Fruit fly (Drosophila melanogaster) whole organism, wandering third instar larva: ENCODE data around the gene Rab39.

Experiments used
- Abd-B ChIP-seq: fragments of >200 bp; optimal IDR thresholded peaks from 2 replicates; lab custom pipeline; 2017; ENCODE audit warnings: missing biosample characterization, missing genetic modification characterization
- CG9705 ChIP-seq: fragments of 200-800 bp; sonication (Bioruptor generic); optimal IDR thresholded peaks from 2 replicates; lab custom pipeline; 2018; ENCODE audit warnings: missing biosample characterization, mild to moderate bottlenecking, missing genetic modification characterization
- CrebA ChIP-seq: fragments of 200-800 bp; sonication (Bioruptor generic); optimal IDR thresholded peaks from 2 replicates; lab custom pipeline; 2016; ENCODE audit warnings: missing biosample characterization, mild to moderate bottlenecking, missing genetic modification characterization, borderline replicate concordance
- Dfd ChIP-seq: fragments of >200 bp; optimal IDR thresholded peaks from 2 replicates; lab custom pipeline; 2017; ENCODE audit warnings: missing biosample characterization, missing genetic modification characterization
- Dif ChIP-seq: fragments of 200-275, 200-300 bp; sonication (Bioruptor generic); optimal IDR thresholded peaks from 2 replicates; lab custom pipeline; 2018; ENCODE audit warnings: missing biosample characterization, missing genetic modification characterization; ENCODE audit not compliant: partially characterized antibody
- GATAd ChIP-seq: sonication (Bioruptor generic); optimal IDR thresholded peaks from 2 replicates; lab custom pipeline; 2016; ENCODE audit warnings: missing biosample characterization, missing genetic modification characterization
- HLH106 ChIP-seq: fragments of 200-800 bp; optimal IDR thresholded peaks from 3 replicates; lab custom pipeline; 2019; ENCODE audit warnings: missing biosample characterization, mild to moderate bottlenecking, missing genetic modification characterization, moderate library complexity
- Hr83 ChIP-seq: fragments of 200-300 bp; sonication (Bioruptor generic); optimal IDR thresholded peaks from 2 replicates; lab custom pipeline; 2016; ENCODE audit warnings: missing biosample characterization, mild to moderate bottlenecking, missing genetic modification characterization, moderate library complexity; ENCODE audit not compliant: poor library complexity, severe bottlenecking
- Jra ChIP-seq: sonication (Bioruptor generic); optimal IDR thresholded peaks from 2 replicates; lab custom pipeline; 2016; ENCODE audit warnings: missing biosample characterization, missing genetic modification characterization
- Mio ChIP-seq: sonication (Bioruptor generic); optimal IDR thresholded peaks from 2 replicates; lab custom pipeline; 2016; ENCODE audit warnings: missing biosample characterization, missing genetic modification characterization
- OdsH ChIP-seq: fragments of 200-800 bp; sonication (Bioruptor generic); optimal IDR thresholded peaks from 2 replicates; lab custom pipeline; 2016; ENCODE audit warnings: missing biosample characterization, mild to moderate bottlenecking, missing genetic modification characterization
- Rel ChIP-seq, 2 experiments: fragments of 200-800 bp; sonication (Bioruptor generic) in 1 of 2; optimal IDR thresholded peaks; 2 replicates in 1 of 2; 3 replicates in 1 of 2; lab custom pipeline; 2016 to 2019; ENCODE audit warnings: mild to moderate bottlenecking in 2 of 2, missing biosample characterization in 2 of 2, missing genetic modification characterization in 2 of 2, moderate library complexity in 1 of 2
- Sp1 ChIP-seq: fragments of 200-800 bp; sonication (Bioruptor generic); optimal IDR thresholded peaks from 3 replicates; lab custom pipeline; 2019; ENCODE audit warnings: missing biosample characterization, mild to moderate bottlenecking, missing genetic modification characterization, moderate library complexity
- Vsx2 ChIP-seq: fragments of 200-300, 225-300 bp; sonication (Bioruptor generic); optimal IDR thresholded peaks from 2 replicates; lab custom pipeline; 2018; ENCODE audit warnings: missing biosample characterization, missing genetic modification characterization; ENCODE audit not compliant: partially characterized antibody
- br ChIP-seq: fragments of 200-800 bp; sonication (Bioruptor generic); optimal IDR thresholded peaks from 2 replicates; lab custom pipeline; 2016; ENCODE audit warnings: missing biosample characterization, missing genetic modification characterization
- dl ChIP-seq, 2 experiments: fragments of 175-275, 200-275 bp in 1 of 2; fragments of 200-275 bp in 1 of 2; sonication (Bioruptor generic); optimal IDR thresholded peaks; lab custom pipeline; 2018; ENCODE audit warnings: mild to moderate bottlenecking in 2 of 2, missing biosample characterization in 2 of 2, missing genetic modification characterization in 2 of 2, moderate library complexity in 2 of 2; ENCODE audit not compliant: partially characterized antibody in 2 of 2, insufficient read depth in 1 of 2
- dmrt93B ChIP-seq: fragments of 200-800 bp; sonication (Bioruptor generic); optimal IDR thresholded peaks from 2 replicates; lab custom pipeline; 2018; ENCODE audit warnings: missing biosample characterization, mild to moderate bottlenecking, missing genetic modification characterization
- dsf ChIP-seq: sonication (Bioruptor generic); optimal IDR thresholded peaks from 2 replicates; lab custom pipeline; 2016; ENCODE audit warnings: missing biosample characterization, missing genetic modification characterization, borderline replicate concordance
- ey ChIP-seq: fragments of 200-800 bp; sonication (Bioruptor generic); optimal IDR thresholded peaks from 2 replicates; lab custom pipeline; 2016; ENCODE audit warnings: missing biosample characterization, missing genetic modification characterization
- foxo ChIP-seq, 2 experiments: fragments of 200-800 bp; sonication (Bioruptor generic); optimal IDR thresholded peaks; 2 replicates in 1 of 2; 3 replicates in 1 of 2; lab custom pipeline; 2016 to 2017; ENCODE audit warnings: missing biosample characterization in 2 of 2, missing genetic modification characterization in 2 of 2
- fru ChIP-seq: fragments of 200-800 bp; sonication (Bioruptor generic); optimal IDR thresholded peaks from 3 replicates; lab custom pipeline; 2016; ENCODE audit warnings: missing biosample characterization, mild to moderate bottlenecking, missing genetic modification characterization
- h ChIP-seq: fragments of 200-800 bp; sonication (Bioruptor generic); optimal IDR thresholded peaks from 3 replicates; lab custom pipeline; 2016; ENCODE audit warnings: missing biosample characterization, mild to moderate bottlenecking, missing genetic modification characterization
- jim ChIP-seq: fragments of 175-275, 200-325 bp; sonication (Bioruptor generic); optimal IDR thresholded peaks from 2 replicates; lab custom pipeline; 2016; ENCODE audit warnings: missing biosample characterization, mild to moderate bottlenecking, missing genetic modification characterization
- pan ChIP-seq: fragments of >200 bp; optimal IDR thresholded peaks from 2 replicates; lab custom pipeline; 2017
- psq ChIP-seq: fragments of 200-800 bp; sonication (Bioruptor generic); optimal IDR thresholded peaks from 3 replicates; lab custom pipeline; 2017; ENCODE audit warnings: missing biosample characterization, mild to moderate bottlenecking, missing genetic modification characterization, moderate library complexity
- rgr ChIP-seq: fragments of 200-800 bp; sonication (Bioruptor generic); optimal IDR thresholded peaks from 3 replicates; lab custom pipeline; 2016; ENCODE audit warnings: missing biosample characterization, mild to moderate bottlenecking, missing genetic modification characterization
- sage ChIP-seq: fragments of 200-800 bp; sonication (Bioruptor generic); optimal IDR thresholded peaks from 2 replicates; lab custom pipeline; 2016; ENCODE audit warnings: missing biosample characterization, mild to moderate bottlenecking, missing genetic modification characterization
- sv ChIP-seq: fragments of 200-800 bp; sonication (Bioruptor generic); optimal IDR thresholded peaks from 3 replicates; lab custom pipeline; 2016; ENCODE audit warnings: missing biosample characterization, missing genetic modification characterization
- tai ChIP-seq: sonication (Bioruptor generic); optimal IDR thresholded peaks from 2 replicates; lab custom pipeline; 2016; ENCODE audit warnings: missing biosample characterization, missing genetic modification characterization
- usp ChIP-seq: fragments of >200 bp; optimal IDR thresholded peaks from 2 replicates; lab custom pipeline; 2017; ENCODE audit warnings: missing biosample characterization, missing genetic modification characterization
- woc ChIP-seq: sonication (Bioruptor generic); optimal IDR thresholded peaks from 2 replicates; lab custom pipeline; 2016; ENCODE audit warnings: missing biosample characterization, mild to moderate bottlenecking, missing genetic modification characterization

Gene Rab39

DNA sequence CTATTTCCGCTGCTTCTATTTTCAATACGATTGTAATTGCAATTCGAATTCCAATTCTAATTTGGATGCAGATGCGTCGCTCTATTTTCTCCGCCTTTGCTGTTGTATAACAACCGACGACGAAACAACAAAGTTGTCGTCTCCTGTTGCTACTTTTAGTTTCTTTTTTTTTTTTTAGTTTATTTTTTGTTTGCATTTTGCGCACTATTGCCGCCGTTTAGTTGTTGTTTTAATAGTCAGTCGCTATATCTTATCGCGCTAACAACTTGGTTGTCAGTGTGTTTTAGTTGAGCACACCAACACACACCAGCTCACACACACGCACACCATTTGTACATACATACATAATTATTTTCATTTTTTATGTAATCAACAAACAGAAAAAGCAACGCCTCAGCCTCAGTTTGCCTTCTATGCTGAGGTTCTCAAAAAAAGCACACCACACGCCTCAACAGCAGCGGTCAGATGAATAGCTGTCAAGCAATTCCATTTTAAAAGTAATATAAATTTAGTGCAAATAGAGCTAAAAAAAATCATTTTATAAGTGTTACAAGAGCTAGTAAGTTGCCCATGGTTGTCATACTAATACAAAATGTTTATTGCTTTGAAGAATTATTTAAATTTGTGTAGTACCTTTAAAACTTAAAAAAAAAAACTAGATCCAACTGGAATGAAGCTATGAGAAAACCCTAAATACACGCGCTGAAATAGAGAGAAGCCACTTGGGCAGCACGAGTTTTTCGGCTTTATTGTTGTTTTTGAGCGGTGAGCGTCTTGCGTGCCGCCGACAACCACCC, 33.2 kb upstream of the Rab39 start:
- TF ChIP-seq Vsx2 (no peak), Abd-B (no peak), psq (GFP tag; lab: Kevin White, UChicago) (no peak), sage (GFP tag; lab: Kevin White, UChicago) (no peak), ey (GFP tag; lab: Kevin White, UChicago) (no peak), rgr (GFP tag; lab: Kevin White, UChicago) (no peak), HLH106 (no peak), CrebA (GFP tag; lab: Kevin White, UChicago) (no peak), usp (GFP tag; lab: Kevin White, UChicago) (no peak)

DNA sequence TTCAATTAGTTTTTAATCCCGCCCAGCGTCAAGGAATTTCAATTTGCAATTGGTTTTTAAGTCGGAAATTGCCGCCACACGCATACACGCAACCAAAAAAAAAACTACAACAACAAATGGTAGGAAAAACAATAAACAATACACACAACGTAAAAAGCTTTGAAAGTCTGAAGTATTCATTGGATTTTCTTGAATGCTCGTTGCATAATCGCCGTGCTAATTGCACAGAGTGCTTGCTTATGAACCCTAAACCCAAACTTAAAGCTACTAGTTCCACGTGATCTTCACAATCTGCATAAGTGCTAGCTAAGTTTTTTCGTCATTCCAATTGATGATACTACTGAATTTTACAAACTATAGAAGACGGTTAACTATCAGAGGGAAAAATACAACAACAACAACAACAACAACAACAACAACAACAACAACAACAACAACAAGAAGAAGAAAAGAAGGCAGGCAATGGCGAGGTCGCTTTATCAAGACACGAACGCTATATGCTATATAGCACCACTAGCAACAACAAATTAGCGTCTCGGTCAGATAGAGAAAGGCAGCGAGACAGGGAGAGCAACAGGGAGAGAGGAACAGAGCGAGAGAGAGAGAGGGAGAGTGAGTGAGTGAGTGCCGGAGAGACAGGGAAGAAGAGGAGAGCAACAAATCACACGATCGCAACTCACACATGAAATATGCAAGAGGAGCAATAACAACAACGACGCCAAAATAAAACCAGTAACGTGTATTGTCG, 32.4 kb upstream of the Rab39 start:
- TF ChIP-seq tai (no peak), Mio (GFP tag; lab: Kevin White, UChicago) (no peak), Dif (GFP tag; lab: Kevin White, UChicago) (peak; percentile 96), Hr83 (GFP tag; lab: Kevin White, UChicago) (peak; percentile 28), jim (GFP tag; lab: Kevin White, UChicago) (no peak), Vsx2 (peak; percentile 91), rgr (GFP tag; lab: Kevin White, UChicago) (peak; percentile 10), dl (GFP tag; optimal IDR thresholded peaks at IDR 0.05; lab: Kevin White, UChicago; ENCODE audit: insufficient read depth in 1 of 2, partially characterized antibody in 2 of 2) (peak; percentile 91 to 96), Rel (GFP tag; optimal IDR thresholded peaks at IDR 0.05; lab: Kevin White, UChicago) (no peak), Rel (tag; optimal IDR thresholded peaks at IDR 0.05; lab: Kevin White, UChicago) (peak; percentile 23)

DNA sequence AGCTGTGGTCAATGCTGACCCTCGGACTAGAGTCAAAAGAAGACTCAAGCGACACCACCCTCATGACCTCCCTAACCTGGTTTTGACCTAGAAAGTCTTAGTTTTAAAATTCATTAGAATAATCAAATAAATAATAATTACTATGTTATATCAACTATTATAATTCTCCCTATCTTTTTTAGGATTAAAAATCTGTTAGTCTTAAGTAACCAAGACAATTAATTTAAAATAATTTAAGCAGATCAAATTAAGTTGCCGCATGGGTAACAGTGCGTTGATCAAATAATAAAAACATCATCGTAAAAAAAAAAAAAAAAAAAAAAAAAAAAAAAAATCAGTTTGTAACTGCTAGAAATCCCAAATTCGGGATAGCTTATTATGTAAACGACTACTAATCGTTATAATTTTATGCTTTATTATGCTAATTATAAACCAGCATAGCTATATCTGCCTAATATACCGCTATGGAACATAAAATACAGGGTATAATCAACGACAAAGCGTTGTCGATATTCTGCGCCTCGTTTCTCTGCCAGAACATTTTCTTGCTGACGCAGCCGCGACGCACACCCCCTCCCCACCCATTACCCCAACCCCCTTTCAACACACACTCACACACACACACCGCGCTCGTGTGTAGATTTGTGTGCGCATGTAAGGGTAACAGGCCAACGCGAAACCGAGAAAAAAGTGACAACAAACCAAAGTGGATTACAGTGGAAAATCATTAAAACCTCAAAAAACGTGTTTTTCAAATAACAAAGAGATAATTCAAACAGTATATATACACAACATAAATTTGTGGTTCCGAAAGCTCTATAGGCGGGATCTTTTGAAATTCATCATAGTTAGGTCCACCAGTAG, 31.5 kb upstream of the Rab39 start:
- TF ChIP-seq ey (GFP tag; lab: Kevin White, UChicago) (peak; percentile 98), dmrt93B (GFP tag; lab: Kevin White, UChicago) (peak; percentile 16), woc (GFP tag; lab: Kevin White, UChicago) (peak; percentile 98), Dfd (GFP tag; lab: Kevin White, UChicago) (peak; percentile 39), fru (GFP tag; lab: Kevin White, UChicago) (peak; percentile 98), CG9705 (GFP tag; lab: Kevin White, UChicago) (peak; percentile 19), HLH106 (peak; percentile 59), tai (peak; percentile 85), Rel (GFP tag; optimal IDR thresholded peaks at IDR 0.05; lab: Kevin White, UChicago) (peak; percentile 86), Rel (tag; optimal IDR thresholded peaks at IDR 0.05; lab: Kevin White, UChicago) (peak; percentile 49), br (peak; percentile 43), Sp1 (GFP tag; lab: Kevin White, UChicago) (peak; percentile 29), pan (peak; percentile 65), CrebA (GFP tag; lab: Kevin White, UChicago) (peak; percentile 81), rgr (GFP tag; lab: Kevin White, UChicago) (peak; percentile 53), psq (GFP tag; lab: Kevin White, UChicago) (peak; percentile 44), OdsH (peak; percentile 34), h (GFP tag; lab: Kevin White, UChicago) (peak; percentile 56), sv (GFP tag; lab: Kevin White, UChicago) (peak; percentile 90), foxo (GFP tag; optimal IDR thresholded peaks at IDR 0.05; lab: Kevin White, UChicago) (peak; percentile 72 to 98)
- TF ChIP-seq, all 38 proteins: peak for 19; not testable (repeated sequence) for 19

DNA sequence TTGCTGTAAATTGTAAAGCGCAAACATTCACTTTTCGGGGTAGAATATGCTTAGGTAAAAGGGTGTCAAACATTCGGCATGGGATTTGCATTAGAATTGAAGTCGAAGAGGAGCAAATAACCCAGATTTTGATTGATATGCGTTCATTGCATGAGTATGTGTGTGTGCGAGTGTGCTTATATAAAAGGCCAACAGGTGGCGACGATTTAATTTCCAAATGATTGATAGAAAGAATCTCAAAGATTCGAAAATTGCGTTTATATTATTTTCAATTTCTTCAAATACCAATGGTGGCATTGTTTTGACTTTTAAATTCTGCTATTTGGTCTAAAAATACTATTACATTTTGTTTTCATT, 30.9 kb upstream of the Rab39 start:
- TF ChIP-seq dmrt93B (GFP tag; lab: Kevin White, UChicago) (no peak), GATAd (GFP tag; lab: Kevin White, UChicago) (no peak), HLH106 (no peak), psq (GFP tag; lab: Kevin White, UChicago) (no peak), dsf (GFP tag; lab: Kevin White, UChicago) (no peak), Rel (GFP tag; optimal IDR thresholded peaks at IDR 0.05; lab: Kevin White, UChicago) (no peak), Rel (tag; optimal IDR thresholded peaks at IDR 0.05; lab: Kevin White, UChicago) (no peak), Jra (no peak), Abd-B (no peak), dl (GFP tag; optimal IDR thresholded peaks at IDR 0.05; lab: Kevin White, UChicago; ENCODE audit: insufficient read depth in 1 of 2, partially characterized antibody in 2 of 2) (no peak)
